Fruit fly (Drosophila melanogaster): ENCODE results near the gene CG15046.

Gene CG15046

dm6 chrX:18460318-18460717 lies 29.1 kb downstream of the CG15046 start, which contains the start of gene CG43843:
CG43843 (minus strand) TSS chrX:18460418.
- TF ChIP-seq Rel (GFP tag; optimal IDR thresholded peaks at IDR 0.05) (no peak), Rel (tag; optimal IDR thresholded peaks at IDR 0.05) (no peak), CG32264 (GFP tag; optimal IDR thresholded peaks at IDR 0.05) (no peak), usp (GFP tag; optimal IDR thresholded peaks at IDR 0.05) (no peak), Mio (GFP tag; optimal IDR thresholded peaks at IDR 0.05) (no peak), dl (GFP tag; optimal IDR thresholded peaks at IDR 0.05; ENCODE audit: insufficient read depth in 1 of 2, partially characterized antibody in 2 of 2) (no peak), dmrt93B (GFP tag; optimal IDR thresholded peaks at IDR 0.05) (no peak), Dif (GFP tag; optimal IDR thresholded peaks at IDR 0.05; ENCODE audit: partially characterized antibody) (no peak), GATAd (GFP tag; optimal IDR thresholded peaks at IDR 0.05) (no peak), brk (GFP tag; optimal IDR thresholded peaks at IDR 0.05) (no peak), Hr78 (GFP tag; optimal IDR thresholded peaks at IDR 0.05) (no peak)

- TF ChIP-seq Sp1 (GFP tag; optimal IDR thresholded peaks at IDR 0.05) = no peak
- no peak for TF ChIP-seq OdsH (GFP tag; optimal IDR thresholded peaks at IDR 0.05)
- TF ChIP-seq dl (GFP tag; optimal IDR thresholded peaks at IDR 0.05; ENCODE audit: insufficient read depth in 1 of 2, partially characterized antibody in 2 of 2) = no peak
- TF ChIP-seq Vsx2 (GFP tag; optimal IDR thresholded peaks at IDR 0.05; ENCODE audit: partially characterized antibody) = no peak
- TF ChIP-seq CG32264 (GFP tag; optimal IDR thresholded peaks at IDR 0.05) = no peak
- TF ChIP-seq psq (GFP tag; optimal IDR thresholded peaks at IDR 0.05) = no peak
- TF ChIP-seq CrebA (GFP tag; optimal IDR thresholded peaks at IDR 0.05; ENCODE audit: borderline replicate concordance) = no peak
- no peak for TF ChIP-seq HLH106 (tag; optimal IDR thresholded peaks at IDR 0.05)
- no peak for TF ChIP-seq lola (GFP tag; optimal IDR thresholded peaks at IDR 0.05)
- no peak for TF ChIP-seq Dif (GFP tag; optimal IDR thresholded peaks at IDR 0.05; ENCODE audit: partially characterized antibody)
- TF ChIP-seq brk (GFP tag; optimal IDR thresholded peaks at IDR 0.05) = no peak
- no peak for TF ChIP-seq Hnf4 (GFP tag; optimal IDR thresholded peaks at IDR 0.05)
- TF ChIP-seq tai (GFP tag; optimal IDR thresholded peaks at IDR 0.05) = no peak
Observed at dm6 chrX:18452717-18453116, 36.7 kb downstream of the CG15046 start.

- TF ChIP-seq br (GFP tag; optimal IDR thresholded peaks at IDR 0.05) (no peak), brk (GFP tag; optimal IDR thresholded peaks at IDR 0.05) (no peak), Mio (GFP tag; optimal IDR thresholded peaks at IDR 0.05) (no peak), fru (GFP tag; optimal IDR thresholded peaks at IDR 0.05) (no peak), pan (optimal IDR thresholded peaks at IDR 0.05) (no peak), CG32264 (GFP tag; optimal IDR thresholded peaks at IDR 0.05) (no peak)
Observed at dm6 chrX:18440481-18440880, 48.9 kb downstream of the CG15046 start, which contains the start of gene CG32548. CG32548 (minus strand) TSS chrX:18440581.

dm6 chrX:18439367-18439766 lies 50.1 kb downstream of the CG15046 start, which contains the start of gene CG43841:
CG43841 (plus strand) TSS chrX:18439667.
- no peak for TF ChIP-seq lola (GFP tag; optimal IDR thresholded peaks at IDR 0.05)
- no peak for TF ChIP-seq brk (GFP tag; optimal IDR thresholded peaks at IDR 0.05)
- TF ChIP-seq Hr78 (GFP tag; optimal IDR thresholded peaks at IDR 0.05) = no peak
- no peak for TF ChIP-seq psq (GFP tag; optimal IDR thresholded peaks at IDR 0.05)
- no peak for TF ChIP-seq woc (GFP tag; optimal IDR thresholded peaks at IDR 0.05)
- no peak for TF ChIP-seq fru (GFP tag; optimal IDR thresholded peaks at IDR 0.05)
- TF ChIP-seq Hnf4 (GFP tag; optimal IDR thresholded peaks at IDR 0.05) = no peak
- TF ChIP-seq CrebA (GFP tag; optimal IDR thresholded peaks at IDR 0.05; ENCODE audit: borderline replicate concordance) = no peak
- no peak for TF ChIP-seq Myc (optimal IDR thresholded peaks at IDR 0.05)
- TF ChIP-seq Mio (GFP tag; optimal IDR thresholded peaks at IDR 0.05) = no peak
- TF ChIP-seq dmrt93B (GFP tag; optimal IDR thresholded peaks at IDR 0.05) = no peak
- TF ChIP-seq Abd-B (GFP tag; optimal IDR thresholded peaks at IDR 0.05) = no peak
- TF ChIP-seq GATAd (GFP tag; optimal IDR thresholded peaks at IDR 0.05) = no peak
- TF ChIP-seq CG9705 (GFP tag; optimal IDR thresholded peaks at IDR 0.05) = no peak
- no peak for TF ChIP-seq Vsx2 (GFP tag; optimal IDR thresholded peaks at IDR 0.05; ENCODE audit: partially characterized antibody)
- no peak for TF ChIP-seq dl (GFP tag; optimal IDR thresholded peaks at IDR 0.05; ENCODE audit: insufficient read depth in 1 of 2, partially characterized antibody in 2 of 2)
- TF ChIP-seq tai (GFP tag; optimal IDR thresholded peaks at IDR 0.05) = no peak
- TF ChIP-seq Sp1 (GFP tag; optimal IDR thresholded peaks at IDR 0.05) = no peak
- TF ChIP-seq Hr83 (GFP tag; optimal IDR thresholded peaks at IDR 0.05; ENCODE audit: poor library complexity, severe bottlenecking) = no peak

dm6 chrX:18438568-18438967 lies 50.9 kb downstream of the CG15046 start, which contains the start of gene CG32551:
CG32551 (plus strand) TSS chrX:18438868.
- TF ChIP-seq dsf (GFP tag; optimal IDR thresholded peaks at IDR 0.05; ENCODE audit: borderline replicate concordance) = no peak
- no peak for TF ChIP-seq HLH106 (tag; optimal IDR thresholded peaks at IDR 0.05)
- no peak for TF ChIP-seq Dif (GFP tag; optimal IDR thresholded peaks at IDR 0.05; ENCODE audit: partially characterized antibody)
- no peak for TF ChIP-seq CG32264 (GFP tag; optimal IDR thresholded peaks at IDR 0.05)

All from whole organism, wandering third instar larva.